Fruit fly (Drosophila melanogaster) whole organism, prepupa: ENCODE results near the gene CG8870.

Experiments used
- Blimp-1 ChIP-seq: fragments of 200-800 bp; sonication (Bioruptor generic); optimal IDR thresholded peaks from 3 replicates; lab custom pipeline; 2017; ENCODE audit warnings: missing biosample characterization, missing genetic modification characterization, mild to moderate bottlenecking, moderate library complexity, missing genetic modification reagents
- CG10631 ChIP-seq: fragments of 200-800 bp; sonication (Bioruptor generic); optimal IDR thresholded peaks from 2 replicates; lab custom pipeline; 2016; ENCODE audit warnings: missing biosample characterization, missing genetic modification characterization
- CG11294 ChIP-seq: fragments of 200-800 bp; sonication (Bioruptor generic); IDR thresholded peaks from 2 replicates; pipeline ENCODE4 v1.3.6; 2022; ENCODE audit warnings: missing biosample characterization, missing genetic modification characterization
- CG11762 ChIP-seq: fragments of 200-800 bp; sonication (Bioruptor generic); optimal IDR thresholded peaks from 3 replicates; lab custom pipeline; 2016; ENCODE audit warnings: missing biosample characterization, missing genetic modification characterization; ENCODE audit not compliant: insufficient read depth
- CG11902 ChIP-seq: fragments of 200-800 bp; sonication (Bioruptor generic); optimal IDR thresholded peaks from 3 replicates; lab custom pipeline; 2016; ENCODE audit warnings: missing biosample characterization, missing genetic modification characterization
- CG15336 ChIP-seq: fragments of 200-800 bp; sonication (Bioruptor generic); IDR thresholded peaks from 2 replicates; pipeline ENCODE4 v1.3.6; 2022; ENCODE audit warnings: missing biosample characterization, missing genetic modification characterization
- CG16779 ChIP-seq: fragments of 200-800 bp; sonication (Bioruptor generic); optimal IDR thresholded peaks from 3 replicates; lab custom pipeline; 2017; ENCODE audit warnings: missing biosample characterization, mild to moderate bottlenecking, missing genetic modification characterization
- CG3032 ChIP-seq: fragments of 200-800 bp; optimal IDR thresholded peaks from 2 replicates; lab custom pipeline; 2019; ENCODE audit warnings: missing biosample characterization, mild to moderate bottlenecking, missing genetic modification characterization, moderate library complexity
- CG31627 ChIP-seq: fragments of 200-800 bp; sonication (Bioruptor generic); optimal IDR thresholded peaks from 3 replicates; lab custom pipeline; 2016; ENCODE audit warnings: missing biosample characterization, missing genetic modification characterization
- CG34406 ChIP-seq: fragments of 200-800 bp; sonication (Bioruptor generic); optimal IDR thresholded peaks from 3 replicates; lab custom pipeline; 2016; ENCODE audit warnings: missing biosample characterization, missing genetic modification characterization
- CG4318 ChIP-seq: fragments of 200-800 bp; sonication (Bioruptor generic); optimal IDR thresholded peaks from 3 replicates; lab custom pipeline; 2017; ENCODE audit warnings: missing biosample characterization, mild to moderate bottlenecking, missing genetic modification characterization
- CG6163 ChIP-seq: fragments of 200-800 bp; sonication (Bioruptor generic); IDR thresholded peaks from 3 replicates; pipeline ENCODE4 v1.3.6; 2022; ENCODE audit warnings: missing biosample characterization, missing genetic modification characterization
- CG6276 ChIP-seq: fragments of 200-800 bp; sonication (Bioruptor generic); optimal IDR thresholded peaks from 2 replicates; lab custom pipeline; 2017; ENCODE audit warnings: missing biosample characterization, mild to moderate bottlenecking, missing genetic modification characterization
- CG6792 ChIP-seq: fragments of 200-800 bp; sonication (Bioruptor generic); optimal IDR thresholded peaks from 3 replicates; lab custom pipeline; 2016; ENCODE audit warnings: missing biosample characterization, missing genetic modification characterization
- CG6808 ChIP-seq: fragments of 200-800 bp; sonication (Bioruptor generic); optimal IDR thresholded peaks from 3 replicates; lab custom pipeline; 2017; ENCODE audit warnings: missing biosample characterization, missing genetic modification characterization, mild to moderate bottlenecking, moderate library complexity, missing genetic modification reagents
- CG6854 ChIP-seq: fragments of 200-800 bp; sonication (Bioruptor generic); optimal IDR thresholded peaks from 2 replicates; lab custom pipeline; 2017; ENCODE audit warnings: missing biosample characterization, mild to moderate bottlenecking, missing genetic modification characterization
- CG8319 ChIP-seq: fragments of 200-800 bp; sonication (Bioruptor generic); optimal IDR thresholded peaks from 3 replicates; lab custom pipeline; 2016; ENCODE audit warnings: missing biosample characterization, missing genetic modification characterization
- CG8632 ChIP-seq: fragments of 200-800 bp; sonication (Bioruptor generic); optimal IDR thresholded peaks from 3 replicates; lab custom pipeline; 2016; ENCODE audit warnings: missing biosample characterization, missing genetic modification characterization
- CG9139 ChIP-seq: fragments of 200-800 bp; sonication (Bioruptor generic); optimal IDR thresholded peaks from 3 replicates; lab custom pipeline; 2017; ENCODE audit warnings: missing biosample characterization, mild to moderate bottlenecking, missing genetic modification characterization
- Eip75B ChIP-seq: fragments of 200-800 bp; sonication (Bioruptor generic); optimal IDR thresholded peaks from 3 replicates; lab custom pipeline; 2016; ENCODE audit warnings: missing biosample characterization, missing genetic modification characterization
- Eip78C ChIP-seq: fragments of 200-800 bp; sonication (Bioruptor generic); peaks from one replicate; lab custom pipeline; 2016; ENCODE audit warnings: missing biosample characterization, missing genetic modification characterization
- Eip93F ChIP-seq: fragments of 200-800 bp; sonication (Bioruptor generic); optimal IDR thresholded peaks from 2 replicates; lab custom pipeline; 2016; ENCODE audit warnings: missing biosample characterization, mild to moderate bottlenecking, missing genetic modification characterization
- Ets21C ChIP-seq: fragments of 200-800 bp; sonication (Bioruptor generic); optimal IDR thresholded peaks from 3 replicates; lab custom pipeline; 2016; ENCODE audit warnings: missing biosample characterization, missing genetic modification characterization
- Ets96B ChIP-seq: fragments of 200-800 bp; optimal IDR thresholded peaks from 2 replicates; lab custom pipeline; 2019; ENCODE audit warnings: missing biosample characterization, mild to moderate bottlenecking, missing genetic modification characterization, moderate library complexity
- Gug ChIP-seq: fragments of 200-800 bp; sonication (Bioruptor generic); IDR thresholded peaks from 2 replicates; pipeline ENCODE4 v1.3.6; 2022; ENCODE audit warnings: missing biosample characterization, missing genetic modification characterization
- Hr39 ChIP-seq: fragments of 200-800 bp; sonication (Bioruptor generic); optimal IDR thresholded peaks from 2 replicates; lab custom pipeline; 2016; ENCODE audit warnings: missing biosample characterization, missing genetic modification characterization
- Hr4 ChIP-seq: fragments of 200-800 bp; sonication (Bioruptor generic); optimal IDR thresholded peaks from 3 replicates; lab custom pipeline; 2016; ENCODE audit warnings: missing biosample characterization, missing genetic modification characterization
- Lpt ChIP-seq: fragments of 200-800 bp; sonication (Bioruptor generic); optimal IDR thresholded peaks from 3 replicates; lab custom pipeline; 2016; ENCODE audit warnings: missing biosample characterization, missing genetic modification characterization
- Met ChIP-seq: fragments of 200-800 bp; sonication (Bioruptor generic); optimal IDR thresholded peaks from 3 replicates; lab custom pipeline; 2016; ENCODE audit warnings: missing biosample characterization, missing genetic modification characterization
- OdsH ChIP-seq: fragments of 200-800 bp; sonication (Bioruptor generic); optimal IDR thresholded peaks from 3 replicates; lab custom pipeline; 2016; ENCODE audit warnings: missing biosample characterization, missing genetic modification characterization
- Smox ChIP-seq: fragments of 200-800 bp; sonication (Bioruptor generic); optimal IDR thresholded peaks from 3 replicates; lab custom pipeline; 2016; ENCODE audit warnings: missing biosample characterization, missing genetic modification characterization
- Sox102F ChIP-seq: fragments of 200-800 bp; sonication (Bioruptor generic); optimal IDR thresholded peaks from 2 replicates; lab custom pipeline; 2016; ENCODE audit warnings: missing biosample characterization, mild to moderate bottlenecking, missing genetic modification characterization
- Sox14 ChIP-seq: fragments of 200-800 bp; sonication (Bioruptor generic); optimal IDR thresholded peaks from 3 replicates; lab custom pipeline; 2016; ENCODE audit warnings: missing biosample characterization, missing genetic modification characterization
- Sox15 ChIP-seq: fragments of 200-800 bp; sonication (Bioruptor generic); optimal IDR thresholded peaks from 3 replicates; lab custom pipeline; 2016; ENCODE audit warnings: missing biosample characterization, missing genetic modification characterization
- achi ChIP-seq: fragments of 200-800 bp; sonication (Bioruptor generic); optimal IDR thresholded peaks from 3 replicates; lab custom pipeline; 2016; ENCODE audit warnings: missing biosample characterization, missing genetic modification characterization
- acj6 ChIP-seq: fragments of 200-800 bp; sonication (Bioruptor generic); optimal IDR thresholded peaks from 3 replicates; lab custom pipeline; 2016; ENCODE audit warnings: missing biosample characterization, missing genetic modification characterization
- dsx ChIP-seq: fragments of 200-800 bp; optimal IDR thresholded peaks from 3 replicates; lab custom pipeline; 2019; ENCODE audit warnings: missing biosample characterization, mild to moderate bottlenecking, missing genetic modification characterization, moderate library complexity; ENCODE audit not compliant: poor library complexity, severe bottlenecking
- eg ChIP-seq: fragments of 200-800 bp; sonication (Bioruptor generic); IDR thresholded peaks from 3 replicates; pipeline ENCODE4 v1.3.6; 2022; ENCODE audit warnings: missing biosample characterization, missing genetic modification characterization
- esn ChIP-seq: fragments of 200-800 bp; sonication (Bioruptor generic); optimal IDR thresholded peaks from 2 replicates; lab custom pipeline; 2016; ENCODE audit warnings: missing biosample characterization, mild to moderate bottlenecking, missing genetic modification characterization, moderate library complexity
- fd59A ChIP-seq: fragments of 200-800 bp; sonication (Bioruptor generic); optimal IDR thresholded peaks from 2 replicates; lab custom pipeline; 2017; ENCODE audit warnings: missing biosample characterization, mild to moderate bottlenecking, missing genetic modification characterization, missing genetic modification reagents
- fd85E ChIP-seq: fragments of 200-800 bp; sonication (Bioruptor generic); optimal IDR thresholded peaks from 3 replicates; lab custom pipeline; 2016; ENCODE audit warnings: missing biosample characterization, missing genetic modification characterization
- fkh ChIP-seq: fragments of 200-800 bp; sonication (Bioruptor generic); optimal IDR thresholded peaks from 3 replicates; lab custom pipeline; 2017; ENCODE audit warnings: missing biosample characterization, mild to moderate bottlenecking, missing genetic modification characterization, moderate library complexity
- lz ChIP-seq: fragments of 200-800 bp; sonication (Bioruptor generic); optimal IDR thresholded peaks from 3 replicates; lab custom pipeline; 2016; ENCODE audit warnings: missing biosample characterization, missing genetic modification characterization
- net ChIP-seq: fragments of 200-800 bp; sonication (Bioruptor generic); optimal IDR thresholded peaks from 3 replicates; lab custom pipeline; 2016; ENCODE audit warnings: missing biosample characterization, missing genetic modification characterization
- pdm3 ChIP-seq: fragments of 200-800 bp; sonication (Bioruptor generic); optimal IDR thresholded peaks from 3 replicates; lab custom pipeline; 2016; ENCODE audit warnings: missing biosample characterization, missing genetic modification characterization
- spab ChIP-seq: fragments of 200-800 bp; sonication (Bioruptor generic); optimal IDR thresholded peaks from 2 replicates; lab custom pipeline; 2017; ENCODE audit warnings: missing biosample characterization, mild to moderate bottlenecking, missing genetic modification characterization, missing genetic modification reagents
- ss ChIP-seq, 2 experiments: fragments of 200-800 bp; sonication (Bioruptor generic); optimal IDR thresholded peaks; 2 replicates in 1 of 2; 3 replicates in 1 of 2; lab custom pipeline; 2017 to 2018; ENCODE audit warnings: mild to moderate bottlenecking in 2 of 2, missing biosample characterization in 2 of 2, missing genetic modification characterization in 2 of 2, moderate library complexity in 1 of 2
- svp ChIP-seq: fragments of 200-800 bp; sonication (Bioruptor generic); peaks from one replicate; lab custom pipeline; 2016; ENCODE audit warnings: missing biosample characterization, missing genetic modification characterization
- vri ChIP-seq: fragments of 200-800 bp; sonication (Bioruptor generic); optimal IDR thresholded peaks from 3 replicates; lab custom pipeline; 2016; ENCODE audit warnings: missing biosample characterization, mild to moderate bottlenecking, missing genetic modification characterization

CG8870 gene

DNA sequence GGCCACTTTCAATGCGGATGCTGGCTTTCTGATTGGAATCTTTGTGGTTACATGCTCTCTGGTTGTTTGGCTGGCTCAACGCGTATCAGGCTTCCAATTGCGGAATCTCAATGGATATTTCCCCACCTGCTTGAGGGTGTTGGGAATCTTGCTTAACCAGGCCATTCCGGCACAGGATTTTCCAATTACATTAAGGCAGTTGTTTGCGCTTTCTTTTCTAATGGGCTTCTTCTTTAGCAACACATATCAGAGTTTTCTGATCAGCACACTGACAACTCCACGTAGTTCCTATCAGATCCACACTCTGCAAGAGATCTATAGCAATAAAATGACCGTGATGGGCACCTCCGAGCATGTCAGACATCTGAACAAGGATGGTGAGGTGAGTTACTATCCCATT is 42.5 kb downstream of the CG8870 start:
- no peak for TF ChIP-seq fd85E (GFP tag; lab: Kevin White, UChicago)
- TF ChIP-seq CG6854 (GFP tag; lab: Kevin White, UChicago), result no peak
- TF ChIP-seq CG6792 (GFP tag; lab: Kevin White, UChicago), result no peak
- TF ChIP-seq CG11294 (GFP tag; lab: Robert Waterston, UW), result no peak
- TF ChIP-seq achi (GFP tag; lab: Kevin White, UChicago), result no peak
- no peak for TF ChIP-seq Hr39 (GFP tag; lab: Kevin White, UChicago)
- no peak for TF ChIP-seq CG31627 (GFP tag; lab: Kevin White, UChicago)
- TF ChIP-seq ss (GFP tag; optimal IDR thresholded peaks at IDR 0.05; lab: Kevin White, UChicago), result no peak
- TF ChIP-seq CG4318, result no peak
- TF ChIP-seq CG3032 (tag; lab: Kevin White, UChicago), result no peak
- TF ChIP-seq Eip78C, result no peak
- no peak for TF ChIP-seq CG6276 (GFP tag; lab: Kevin White, UChicago)

DNA sequence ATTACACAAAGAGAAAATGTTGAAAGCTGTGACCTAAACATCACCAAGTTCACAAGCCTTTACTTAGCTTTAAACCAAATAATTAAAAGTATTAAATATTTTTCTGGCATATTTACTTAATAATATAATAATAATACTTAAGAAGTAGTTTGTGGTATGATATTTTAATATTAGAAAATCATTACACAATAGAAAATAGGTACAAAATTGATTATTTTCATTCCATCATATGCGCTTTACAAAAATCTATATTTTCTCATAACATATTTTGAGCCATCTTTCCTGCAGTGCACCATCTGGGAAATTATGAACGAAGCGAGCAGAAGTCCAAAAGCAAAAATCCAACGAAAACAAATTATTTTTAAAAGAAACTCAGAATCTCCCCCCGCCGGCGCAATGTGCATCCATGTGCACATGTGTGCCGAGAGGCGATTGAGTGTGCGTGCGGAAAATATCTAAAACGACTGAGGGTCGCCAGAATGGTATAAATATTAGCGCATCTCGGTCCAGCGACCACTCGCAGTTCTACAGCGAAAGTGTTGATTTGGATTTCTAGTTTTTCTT is 45.9 kb downstream of the CG8870 start, which contains the start of gene Act87E:
TSS of gene Act87E (plus strand) at position 514 of the 564 bp plus-strand sequence.
- TF ChIP-seq Smox (GFP tag; lab: Kevin White, UChicago) (no peak), achi (GFP tag; lab: Kevin White, UChicago) (peak; percentile 19), dsx (GFP tag; lab: Kevin White, UChicago) (peak; percentile 23), CG8319 (GFP tag; lab: Kevin White, UChicago) (no peak), acj6 (GFP tag; lab: Kevin White, UChicago) (peak; percentile 13), CG6808 (GFP tag; lab: Kevin White, UChicago) (peak; percentile 54), CG31627 (GFP tag; lab: Kevin White, UChicago) (no peak), Hr4 (GFP tag; lab: Kevin White, UChicago) (no peak), eg (GFP tag; lab: Robert Waterston, UW) (no peak), CG11902 (GFP tag; lab: Kevin White, UChicago) (no peak), Ets96B (tag; lab: Kevin White, UChicago) (no peak), pdm3 (no peak), esn (GFP tag; lab: Kevin White, UChicago) (no peak), CG10631 (peak; percentile 58), CG4318 (peak; percentile 47), fd85E (GFP tag; lab: Kevin White, UChicago) (no peak), Met (GFP tag; lab: Kevin White, UChicago) (no peak), spab (GFP tag; lab: Kevin White, UChicago) (peak; percentile 36), Sox15 (GFP tag; lab: Kevin White, UChicago) (no peak), Ets21C (no peak), Sox14 (GFP tag; lab: Kevin White, UChicago) (no peak), Gug (no peak), CG11762 (GFP tag; lab: Kevin White, UChicago) (no peak), lz (GFP tag; lab: Kevin White, UChicago) (no peak), Eip75B (no peak), OdsH (GFP tag; lab: Kevin White, UChicago) (peak; percentile 26), fd59A (GFP tag; lab: Kevin White, UChicago) (no peak), Eip78C (peak; percentile 77), CG3032 (tag; lab: Kevin White, UChicago) (peak; percentile 49), Sox102F (no peak), CG34406 (peak; percentile 18), Eip93F (GFP tag; lab: Kevin White, UChicago) (no peak), svp (peak; percentile 11), CG15336 (peak; percentile 56), net (GFP tag; lab: Kevin White, UChicago) (peak; percentile 37), fkh (GFP tag; lab: Kevin White, UChicago) (no peak), Lpt (GFP tag; lab: Kevin White, UChicago) (no peak), CG16779 (tag; lab: Kevin White, UChicago) (no peak), Hr39 (GFP tag; lab: Kevin White, UChicago) (no peak), CG11294 (GFP tag; lab: Robert Waterston, UW) (no peak), CG6163 (GFP tag; lab: Robert Waterston, UW) (no peak), CG8632 (GFP tag; lab: Kevin White, UChicago) (peak; percentile 21), Blimp-1 (GFP tag; lab: Kevin White, UChicago) (no peak), vri (GFP tag; lab: Kevin White, UChicago) (no peak), CG9139 (GFP tag; lab: Kevin White, UChicago) (peak; percentile 26)
